Fruit fly (Drosophila melanogaster) whole organism, embryonic: ENCODE data around the gene CG5225.

Experiments
- CG10543 ChIP-seq: fragments of 200-800 bp; sonication (Bioruptor generic); optimal IDR thresholded peaks from 3 replicates; lab custom pipeline; 2017; ENCODE audit warnings: missing biosample characterization, mild to moderate bottlenecking, missing genetic modification characterization, moderate library complexity
- CG4424 ChIP-seq: fragments of 200-800 bp; sonication (Bioruptor generic); optimal IDR thresholded peaks from 3 replicates; lab custom pipeline; 2016; ENCODE audit warnings: missing biosample characterization, missing genetic modification characterization
- Mes4 ChIP-seq: fragments of 200-800 bp; sonication (Bioruptor generic); optimal IDR thresholded peaks from 2 replicates; lab custom pipeline; 2016; ENCODE audit warnings: missing biosample characterization, missing genetic modification characterization
- eve ChIP-seq, 2 experiments: fragments of >200 bp; optimal IDR thresholded peaks; 2 replicates each; lab custom pipeline; 2017; ENCODE audit warnings: missing biosample characterization in 2 of 2, missing genetic modification characterization in 2 of 2
- vfl ChIP-seq: fragments of 200-800 bp; sonication (Bioruptor generic); optimal IDR thresholded peaks from 2 replicates; lab custom pipeline; 2016; ENCODE audit warnings: missing biosample characterization, missing genetic modification characterization

DNA sequence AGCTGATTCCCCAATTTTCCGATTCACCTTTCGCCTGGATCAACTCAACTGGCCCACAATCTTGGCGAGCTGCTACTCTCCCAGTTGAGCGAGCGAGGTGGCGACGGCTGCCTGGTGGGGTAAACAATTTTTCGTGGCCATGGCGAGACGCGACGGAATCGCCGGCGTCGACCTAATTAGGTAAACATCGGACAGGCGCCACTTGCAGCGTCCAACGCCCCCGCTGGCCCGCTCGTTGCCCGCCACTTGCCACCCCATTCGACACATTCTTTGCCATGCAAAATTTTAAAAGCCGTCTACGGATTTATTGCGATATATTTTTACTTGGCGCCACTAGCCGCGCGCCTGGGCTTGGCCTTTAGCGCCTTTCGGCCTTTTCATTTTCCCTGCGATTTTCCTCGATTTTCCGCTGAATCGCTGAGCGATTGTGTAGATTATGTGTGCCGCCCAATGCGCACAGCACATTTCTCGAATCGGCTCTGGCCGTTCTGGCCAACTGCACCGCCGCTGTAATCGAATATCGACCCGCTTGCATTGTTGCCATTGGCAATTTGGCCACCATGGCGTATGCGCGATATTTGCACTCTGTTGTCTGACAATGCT is 38.4 kb downstream of the CG5225 start:
- TF ChIP-seq vfl (GFP tag; lab: Kevin White, UChicago) (no peak), CG4424 (no peak), eve (GFP tag; optimal IDR thresholded peaks at IDR 0.05; lab: Kevin White, UChicago) (no peak), Mes4 (GFP tag; lab: Kevin White, UChicago) (no peak), CG10543 (GFP tag; lab: Kevin White, UChicago) (peak; percentile 46)
